Fruit fly (Drosophila melanogaster) whole organism, embryonic: Measurements from ENCODE around the gene Muc91C.

Experiments used
- Aef1 ChIP-seq: fragments of 200-800 bp; sonication (Bioruptor generic); IDR thresholded peaks from 3 replicates; pipeline ENCODE4 v1.3.6; 2022; ENCODE audit warnings: missing biosample characterization, missing genetic modification characterization
- Atf-2 ChIP-seq: fragments of 200-800 bp; sonication (Bioruptor generic); optimal IDR thresholded peaks from 2 replicates; lab custom pipeline; 2016; ENCODE audit warnings: missing biosample characterization, missing genetic modification characterization
- Blimp-1 ChIP-seq: fragments of 200-800 bp; sonication (Bioruptor generic); optimal IDR thresholded peaks from 3 replicates; lab custom pipeline; 2018; ENCODE audit warnings: missing biosample characterization, missing genetic modification characterization, mild to moderate bottlenecking, moderate library complexity, missing genetic modification reagents
- CG11085 ChIP-seq: fragments of 200-800 bp; sonication (Bioruptor generic); IDR thresholded peaks from 2 replicates; pipeline ENCODE4 v1.3.6; 2022; ENCODE audit warnings: missing biosample characterization, missing genetic modification characterization
- CG11504 ChIP-seq: fragments of 200-800 bp; sonication (Bioruptor generic); optimal IDR thresholded peaks from 3 replicates; lab custom pipeline; 2019; ENCODE audit warnings: missing biosample characterization, mild to moderate bottlenecking, missing genetic modification characterization, moderate library complexity
- CG12236 ChIP-seq: fragments of 200-800 bp; sonication (Bioruptor generic); optimal IDR thresholded peaks from 2 replicates; lab custom pipeline; 2016; ENCODE audit warnings: missing biosample characterization, missing genetic modification characterization
- CG15479 ChIP-seq: fragments of 200-800 bp; sonication (Bioruptor generic); optimal IDR thresholded peaks from 3 replicates; lab custom pipeline; 2019; ENCODE audit warnings: missing biosample characterization, mild to moderate bottlenecking, missing genetic modification characterization, moderate library complexity
- CG15514 ChIP-seq: fragments of 200-800 bp; sonication (Bioruptor generic); optimal IDR thresholded peaks from 3 replicates; lab custom pipeline; 2017; ENCODE audit warnings: missing biosample characterization, missing genetic modification characterization, mild to moderate bottlenecking, moderate library complexity, missing genetic modification reagents
- CG15696 ChIP-seq: fragments of 200-800 bp; sonication (Bioruptor generic); optimal IDR thresholded peaks from 2 replicates; lab custom pipeline; 2019; ENCODE audit warnings: missing biosample characterization, mild to moderate bottlenecking, missing genetic modification characterization, moderate library complexity
- CG16813 ChIP-seq: fragments of 200-800 bp; sonication (Bioruptor generic); IDR thresholded peaks from 3 replicates; pipeline ENCODE4 v1.3.6; 2022; ENCODE audit warnings: missing biosample characterization, missing genetic modification characterization; ENCODE audit not compliant: partially characterized antibody
- CG16863 ChIP-seq: fragments of 200-800 bp; sonication (Bioruptor generic); optimal IDR thresholded peaks from 3 replicates; lab custom pipeline; 2016; ENCODE audit warnings: missing biosample characterization, missing genetic modification characterization
- CG18599 ChIP-seq: fragments of 200-800 bp; sonication (Bioruptor generic); optimal IDR thresholded peaks from 3 replicates; lab custom pipeline; 2017; ENCODE audit warnings: missing biosample characterization, missing genetic modification characterization, mild to moderate bottlenecking, moderate library complexity, missing genetic modification reagents
- CG2712 ChIP-seq: fragments of 200-800 bp; optimal IDR thresholded peaks from 3 replicates; lab custom pipeline; 2019; ENCODE audit warnings: missing biosample characterization, mild to moderate bottlenecking, missing genetic modification characterization, moderate library complexity
- CG30403 ChIP-seq: fragments of 200-800 bp; sonication (Bioruptor generic); optimal IDR thresholded peaks from 3 replicates; lab custom pipeline; 2016; ENCODE audit warnings: missing biosample characterization, missing genetic modification characterization
- CG3163 ChIP-seq: fragments of 200-800 bp; sonication (Bioruptor generic); optimal IDR thresholded peaks from 3 replicates; lab custom pipeline; 2016; ENCODE audit warnings: missing biosample characterization, missing genetic modification characterization
- CG3995 ChIP-seq: fragments of 200-800 bp; sonication (Bioruptor generic); optimal IDR thresholded peaks from 3 replicates; lab custom pipeline; 2016; ENCODE audit warnings: missing biosample characterization, missing genetic modification characterization
- CG43689 ChIP-seq: fragments of 200-800 bp; sonication (Bioruptor generic); IDR thresholded peaks from 2 replicates; pipeline ENCODE4 v1.3.6; 2022; ENCODE audit warnings: missing biosample characterization, missing genetic modification characterization
- CG5180 ChIP-seq: fragments of 200-800 bp; sonication (Bioruptor generic); optimal IDR thresholded peaks from 3 replicates; lab custom pipeline; 2017; ENCODE audit warnings: missing biosample characterization, missing genetic modification characterization, mild to moderate bottlenecking, moderate library complexity, missing genetic modification reagents
- CG5245 ChIP-seq: fragments of 200-800 bp; sonication (Bioruptor generic); optimal IDR thresholded peaks from 3 replicates; lab custom pipeline; 2016; ENCODE audit warnings: missing biosample characterization, missing genetic modification characterization
- CG6272 ChIP-seq: fragments of 200-800 bp; sonication (Bioruptor generic); IDR thresholded peaks from 2 replicates; pipeline ENCODE4 v1.3.6; 2022; ENCODE audit warnings: missing biosample characterization, missing genetic modification characterization
- CHES-1-like ChIP-seq: fragments of 200-800 bp; sonication (Bioruptor generic); optimal IDR thresholded peaks from 2 replicates; lab custom pipeline; 2016; ENCODE audit warnings: missing biosample characterization, missing genetic modification characterization
- CoRest ChIP-seq: fragments of 200-800 bp; sonication (Bioruptor generic); optimal IDR thresholded peaks from 3 replicates; lab custom pipeline; 2018; ENCODE audit warnings: missing biosample characterization, mild to moderate bottlenecking, missing genetic modification characterization, moderate library complexity
- Dad ChIP-seq: fragments of 200-800 bp; sonication (Bioruptor generic); optimal IDR thresholded peaks from 3 replicates; lab custom pipeline; 2016; ENCODE audit warnings: missing biosample characterization, missing genetic modification characterization
- HHEX ChIP-seq: fragments of 200-800 bp; sonication (Bioruptor generic); optimal IDR thresholded peaks from 3 replicates; lab custom pipeline; 2017; ENCODE audit warnings: missing biosample characterization, mild to moderate bottlenecking, missing genetic modification characterization, missing genetic modification reagents
- HLH54F ChIP-seq: fragments of 200-800 bp; sonication (Bioruptor generic); optimal IDR thresholded peaks from 3 replicates; lab custom pipeline; 2016; ENCODE audit warnings: missing biosample characterization, missing genetic modification characterization
- HmgD ChIP-seq: fragments of 200-800 bp; sonication (Bioruptor generic); optimal IDR thresholded peaks from 3 replicates; lab custom pipeline; 2016; ENCODE audit warnings: missing biosample characterization, missing genetic modification characterization
- Hmx ChIP-seq: fragments of 200-800 bp; sonication (Bioruptor generic); optimal IDR thresholded peaks from 2 replicates; lab custom pipeline; 2016; ENCODE audit warnings: missing biosample characterization, missing genetic modification characterization
- Mad ChIP-seq: fragments of 200-800 bp; sonication (Bioruptor generic); optimal IDR thresholded peaks from 2 replicates; lab custom pipeline; 2016; ENCODE audit warnings: missing biosample characterization, missing genetic modification characterization
- Meics ChIP-seq: fragments of 200-800 bp; sonication (Bioruptor generic); optimal IDR thresholded peaks from 2 replicates; lab custom pipeline; 2017; ENCODE audit warnings: missing biosample characterization, mild to moderate bottlenecking, missing genetic modification characterization
- Mrtf ChIP-seq: fragments of 200-800 bp; sonication (Bioruptor generic); IDR thresholded peaks from 3 replicates; pipeline ENCODE4 v1.3.6; 2022; ENCODE audit warnings: missing biosample characterization, missing genetic modification characterization
- Nf-YC ChIP-seq: fragments of 200-800 bp; optimal IDR thresholded peaks from 3 replicates; lab custom pipeline; 2019; ENCODE audit warnings: missing biosample characterization, mild to moderate bottlenecking, missing genetic modification characterization, moderate library complexity
- TFAM ChIP-seq: fragments of 200-800 bp; sonication (Bioruptor generic); optimal IDR thresholded peaks from 2 replicates; lab custom pipeline; 2017; ENCODE audit warnings: missing biosample characterization, missing genetic modification characterization, inconsistent platforms
- bigmax ChIP-seq: fragments of 200-800 bp; sonication (Bioruptor generic); optimal IDR thresholded peaks from 2 replicates; lab custom pipeline; 2018; ENCODE audit warnings: missing biosample characterization, mild to moderate bottlenecking, missing genetic modification characterization
- cas ChIP-seq: fragments of 200-800 bp; sonication (Bioruptor generic); IDR thresholded peaks from 2 replicates; pipeline ENCODE4 v1.3.6; 2022; ENCODE audit warnings: missing biosample characterization, missing genetic modification characterization
- chm ChIP-seq: fragments of 200-800 bp; sonication (Bioruptor generic); IDR thresholded peaks from 2 replicates; pipeline ENCODE4 v1.3.6; 2022; ENCODE audit warnings: missing biosample characterization, missing genetic modification characterization
- ci ChIP-seq: fragments of 200-800 bp; sonication (Bioruptor generic); IDR thresholded peaks from 3 replicates; pipeline ENCODE4 v1.3.6; 2022; ENCODE audit warnings: missing biosample characterization, missing genetic modification characterization
- crp ChIP-seq, 2 experiments: fragments of 200-800 bp; sonication (Bioruptor generic); optimal IDR thresholded peaks; 2 replicates in 1 of 2; 3 replicates in 1 of 2; lab custom pipeline; 2017; ENCODE audit warnings: missing biosample characterization in 2 of 2, missing genetic modification characterization in 2 of 2, mild to moderate bottlenecking in 1 of 2, moderate library complexity in 1 of 2
- dm ChIP-seq: fragments of 200-800 bp; sonication (Bioruptor generic); optimal IDR thresholded peaks from 3 replicates; lab custom pipeline; 2016; ENCODE audit warnings: missing biosample characterization, missing genetic modification characterization
- dmrt99B ChIP-seq: fragments of 200-800 bp; sonication (Bioruptor generic); optimal IDR thresholded peaks from 2 replicates; lab custom pipeline; 2018; ENCODE audit warnings: missing biosample characterization, mild to moderate bottlenecking, missing genetic modification characterization, moderate library complexity
- dpn ChIP-seq, 2 experiments: fragments of 200-800 bp; sonication (Bioruptor generic); optimal IDR thresholded peaks; 3 replicates each; lab custom pipeline; 2016; ENCODE audit warnings: missing biosample characterization in 2 of 2, missing genetic modification characterization in 2 of 2
- gcm2 ChIP-seq: fragments of 200-800 bp; sonication (Bioruptor generic); optimal IDR thresholded peaks from 2 replicates; lab custom pipeline; 2016; ENCODE audit warnings: missing biosample characterization, missing genetic modification characterization
- hth ChIP-seq: fragments of >200 bp; optimal IDR thresholded peaks from 2 replicates; lab custom pipeline; 2017; ENCODE audit warnings: inconsistent platforms
- nerfin-1 ChIP-seq: fragments of 200-800 bp; sonication (Bioruptor generic); optimal IDR thresholded peaks from 3 replicates; lab custom pipeline; 2019; ENCODE audit warnings: missing biosample characterization, mild to moderate bottlenecking, missing genetic modification characterization, moderate library complexity
- org-1 ChIP-seq: fragments of 200-800 bp; sonication (Bioruptor generic); optimal IDR thresholded peaks from 2 replicates; lab custom pipeline; 2017; ENCODE audit warnings: missing biosample characterization, missing genetic modification characterization
- psq ChIP-seq: fragments of 200-800 bp; sonication (Bioruptor generic); optimal IDR thresholded peaks from 2 replicates; lab custom pipeline; 2017; ENCODE audit warnings: missing biosample characterization, missing genetic modification characterization
- sens ChIP-seq: fragments of 200-800 bp; sonication (Bioruptor generic); peaks from one replicate; lab custom pipeline; 2016; ENCODE audit warnings: missing biosample characterization, missing genetic modification characterization
- sim ChIP-seq: fragments of 200-800 bp; sonication (Bioruptor generic); IDR thresholded peaks from 2 replicates; pipeline ENCODE4 v1.3.6; 2022; ENCODE audit warnings: missing biosample characterization, missing genetic modification characterization
- toy ChIP-seq: fragments of 200-800 bp; sonication (Bioruptor generic); IDR thresholded peaks from 2 replicates; pipeline ENCODE4 v1.3.6; 2022; ENCODE audit warnings: missing biosample characterization, missing genetic modification characterization
- ttk ChIP-seq: fragments of 200-800 bp; sonication (Bioruptor generic); IDR thresholded peaks from 2 replicates; pipeline ENCODE4 v2.1.2; 2022; ENCODE audit warnings: missing biosample characterization, missing genetic modification characterization
- zf30C ChIP-seq: fragments of 200-800 bp; sonication (Bioruptor generic); optimal IDR thresholded peaks from 3 replicates; lab custom pipeline; 2018; ENCODE audit warnings: missing biosample characterization, mild to moderate bottlenecking, missing genetic modification characterization

Muc91C gene

dm6 chr3R:18739978-18740954, 47.7 kb upstream of the Muc91C start:
- TF ChIP-seq CG16813 (GFP tag; lab: Robert Waterston, UW) (no peak), CHES-1-like (no peak), sim (GFP tag; lab: Robert Waterston, UW) (no peak), psq (GFP tag; lab: Kevin White, UChicago) (no peak), CG11085 (GFP tag; lab: Robert Waterston, UW) (no peak), CG15696 (tag; lab: Kevin White, UChicago) (no peak), CG5245 (GFP tag; lab: Kevin White, UChicago) (no peak), cas (GFP tag; lab: Robert Waterston, UW) (no peak), Nf-YC (tag; lab: Kevin White, UChicago) (peak; percentile 67), Mrtf (GFP tag; lab: Robert Waterston, UW) (no peak), CoRest (tag; lab: Kevin White, UChicago) (no peak), org-1 (GFP tag; lab: Kevin White, UChicago) (peak; percentile 5), Mad (GFP tag; lab: Kevin White, UChicago) (no peak), dmrt99B (tag; lab: Kevin White, UChicago) (no peak), CG3995 (GFP tag; lab: Kevin White, UChicago) (no peak), nerfin-1 (no peak), HLH54F (GFP tag; lab: Kevin White, UChicago) (no peak), CG30403 (GFP tag; lab: Kevin White, UChicago) (no peak), hth (lab: Kevin White, UChicago) (no peak), Hmx (GFP tag; lab: Kevin White, UChicago) (no peak), gcm2 (no peak), HmgD (GFP tag; lab: Kevin White, UChicago) (no peak), CG16863 (GFP tag; lab: Kevin White, UChicago) (no peak), CG2712 (tag; lab: Kevin White, UChicago) (no peak), dm (GFP tag; lab: Kevin White, UChicago) (no peak), TFAM (GFP tag; lab: Kevin White, UChicago) (no peak), CG11504 (tag; lab: Kevin White, UChicago) (no peak), CG3163 (GFP tag; lab: Kevin White, UChicago) (peak; percentile 85), CG15479 (GFP tag; lab: Kevin White, UChicago) (no peak), CG15514 (GFP tag; lab: Kevin White, UChicago) (peak; percentile 12), CG5180 (GFP tag; lab: Kevin White, UChicago) (no peak), crp (GFP tag; optimal IDR thresholded peaks at IDR 0.05; lab: Kevin White, UChicago) (no peak), chm (GFP tag; lab: Robert Waterston, UW) (no peak; the same call in 1 of the 2 replicates), dpn (GFP tag; optimal IDR thresholded peaks at IDR 0.05; lab: Kevin White, UChicago) (no peak), Aef1 (no peak), Blimp-1 (GFP tag; lab: Kevin White, UChicago) (no peak), Atf-2 (GFP tag; lab: Kevin White, UChicago) (no peak), CG6272 (GFP tag; lab: Robert Waterston, UW) (peak; percentile 28; the same call in 1 of the 2 replicates), ttk (GFP tag; lab: Robert Waterston, UW) (no peak), sens (peak; percentile 82), HHEX (GFP tag; lab: Kevin White, UChicago) (no peak), ci (GFP tag; lab: Robert Waterston, UW) (no peak), zf30C (no peak), CG18599 (peak; percentile 9), bigmax (GFP tag; lab: Kevin White, UChicago) (no peak), Dad (GFP tag; lab: Kevin White, UChicago) (no peak), CG43689 (GFP tag; lab: Robert Waterston, UW) (no peak), toy (no peak; the same call in 1 of the 2 replicates), Meics (GFP tag; lab: Kevin White, UChicago) (peak; percentile 13), CG12236 (GFP tag; lab: Kevin White, UChicago) (no peak)
